Worm (Caenorhabditis elegans): ENCODE data around the gene bigr-1.
"Not testable (repeated sequence)": the region's sequence is repeated elsewhere in the genome, so short reads cannot be mapped to it uniquely, and the experiment has no call there.

The bigr-1 gene

ce11 chrII:11167039-11167438 lies 14.4 kb upstream of the bigr-1 start (continued):
- TF ChIP-seq bed-1 (GFP tag; IDR thresholded peaks at IDR 0.05) (no peak), lsl-1 (GFP tag; optimal IDR thresholded peaks at IDR 0.05) (peak; percentile 80), sea-2 (GFP tag; IDR thresholded peaks at IDR 0.05) (no peak), nhr-120 (GFP tag; IDR thresholded peaks at IDR 0.05) (no peak), die-1 (tag; optimal IDR thresholded peaks at IDR 0.05) (peak; percentile 39), athp-1 (tag; optimal IDR thresholded peaks at IDR 0.05) (peak; percentile 78), repo-1 (tag; optimal IDR thresholded peaks at IDR 0.05) (peak; percentile 82), sdz-38 (tag; optimal IDR thresholded peaks at IDR 0.05) (no peak), F55B11.4 (tag; optimal IDR thresholded peaks at IDR 0.05; ENCODE audit: borderline replicate concordance, insufficient read depth) (no peak), tbx-9 (tag; optimal IDR thresholded peaks at IDR 0.05; ENCODE audit: borderline replicate concordance) (no peak), ztf-3 (GFP tag; optimal IDR thresholded peaks at IDR 0.05) (no peak), atf-7 (tag; optimal IDR thresholded peaks at IDR 0.05) (peak; percentile 11), Y53G8AR.9 (GFP tag; conservative IDR thresholded peaks at IDR 0.05) (peak; percentile 84; the same call in 1 of the 2 replicates), nhr-27 (tag; optimal IDR thresholded peaks at IDR 0.05) (no peak), ceh-100 (GFP tag; IDR thresholded peaks at IDR 0.05) (peak; percentile 82), ccch-3 (GFP tag; optimal IDR thresholded peaks at IDR 0.05) (no peak), fkh-3 (tag; optimal IDR thresholded peaks at IDR 0.05) (no peak), B0035.1 (tag; optimal IDR thresholded peaks at IDR 0.05) (no peak), F39B2.1 (GFP tag; IDR thresholded peaks at IDR 0.05) (no peak), rec-8 (tag; optimal IDR thresholded peaks at IDR 0.05) (peak in 1 of 2 experiments; percentile 77), madf-10 (tag; optimal IDR thresholded peaks at IDR 0.05) (peak; percentile 32), Y67H2A.10 (GFP tag; conservative IDR thresholded peaks at IDR 0.05) (no peak), madf-3 (GFP tag; IDR thresholded peaks at IDR 0.05) (no peak), egl-44 (GFP tag; IDR thresholded peaks at IDR 0.05) (peak; percentile 73; the same call in 1 of the 2 replicates), C06A6.2 (GFP tag; conservative IDR thresholded peaks at IDR 0.05) (peak; percentile 28; the same call in 1 of the 2 replicates), ceh-27 (GFP tag; optimal IDR thresholded peaks at IDR 0.05) (peak; percentile 63), Y79H2A.3 (GFP tag; conservative IDR thresholded peaks at IDR 0.05) (no peak), nfya-1 (tag; optimal IDR thresholded peaks at IDR 0.05; ENCODE audit: borderline replicate concordance, insufficient read depth) (no peak), ekl-4 (GFP tag; IDR thresholded peaks at IDR 0.05) (peak; percentile 90), B0336.3 (GFP tag; IDR thresholded peaks at IDR 0.05) (peak; percentile 90), F10E7.11 (tag; optimal IDR thresholded peaks at IDR 0.05) (no peak), lir-1 (GFP tag; conservative IDR thresholded peaks at IDR 0.05) (0 out of 2 replicates have a peak, but pooled peaks have one; percentile 25), gei-17 (GFP tag; optimal IDR thresholded peaks at IDR 0.05) (peak; percentile 39), xnd-1 (tag; optimal IDR thresholded peaks at IDR 0.05) (peak; percentile 72), snpc-1.3 (tag; optimal IDR thresholded peaks at IDR 0.05; ENCODE audit: insufficient read depth) (peak; percentile 94), K12H6.12 (tag; optimal IDR thresholded peaks at IDR 0.05) (peak; percentile 21)

ce11 chrII:11168893-11169292 lies 12.6 kb upstream of the bigr-1 start:
- TF ChIP-seq attf-5 (GFP tag; optimal IDR thresholded peaks at IDR 0.05) (peak; percentile 35), snpc-4 (tag; optimal IDR thresholded peaks at IDR 0.05) (peak in 1 of 4 experiments; percentile 31), dox-1 (GFP tag; IDR thresholded peaks at IDR 0.05) (peak; percentile 58), mcd-1 (GFP tag; IDR thresholded peaks at IDR 0.05) (peak; percentile 75), ceh-100 (GFP tag; IDR thresholded peaks at IDR 0.05) (peak; percentile 80)
- not testable (repeated sequence) for TF ChIP-seq snpc-4 (GFP tag; optimal IDR thresholded peaks at IDR 0.05)

All from whole organism, young adult.